Worm (Caenorhabditis elegans): ENCODE results near the gene add-2.

Gene add-2

ce11 chrV:11979673-11980561 lies 33.3 kb downstream of the add-2 start, which contains the start of gene snr-4 (continued):
- TF ChIP-seq lin-35 (GFP tag; optimal IDR thresholded peaks at IDR 0.05) (peak; percentile 85 to 90), nhr-85 (tag) (peak; percentile 98), sox-4 (tag; optimal IDR thresholded peaks at IDR 0.05) (peak; percentile 81), ceh-82 (tag; optimal IDR thresholded peaks at IDR 0.05) (peak; percentile 96 to 97 (median 96)), ets-5 (GFP tag; IDR thresholded peaks at IDR 0.05) (no peak), nhr-237 (tag; optimal IDR thresholded peaks at IDR 0.05) (peak; percentile 76), fkh-4 (tag; optimal IDR thresholded peaks at IDR 0.05; ENCODE audit: borderline replicate concordance) (peak; percentile 69), skn-1 (tag; optimal IDR thresholded peaks at IDR 0.05) (peak; percentile 80), ceh-8 (GFP tag; optimal IDR thresholded peaks at IDR 0.05) (peak; percentile 80), ztf-11 (tag; optimal IDR thresholded peaks at IDR 0.05) (peak in 1 of 2 experiments; percentile 91), swsn-7 (tag; optimal IDR thresholded peaks at IDR 0.05) (peak; percentile 97), nhr-19 (GFP tag; conservative IDR thresholded peaks at IDR 0.05) (peak; percentile 98), blmp-1 (tag; optimal IDR thresholded peaks at IDR 0.05) (no peak)

ce11 chrV:11978179-11978578 lies 35.0 kb downstream of the add-2 start, which contains the start of gene mif-2:
TSS of gene mif-2 (minus strand) at chrV:11978459.
- TF ChIP-seq ets-5 (GFP tag; IDR thresholded peaks at IDR 0.05) (no peak), nhr-76 (tag; optimal IDR thresholded peaks at IDR 0.05) (no peak), fkh-8 (tag; optimal IDR thresholded peaks at IDR 0.05) (no peak), unc-130 (tag; optimal IDR thresholded peaks at IDR 0.05) (no peak), irx-1 (tag; optimal IDR thresholded peaks at IDR 0.05) (no peak), elt-2 (tag; optimal IDR thresholded peaks at IDR 0.05) (no peak), swsn-7 (tag; optimal IDR thresholded peaks at IDR 0.05) (no peak), sup-37 (GFP tag; optimal IDR thresholded peaks at IDR 0.05) (no peak), nhr-28 (tag; optimal IDR thresholded peaks at IDR 0.05) (no peak), ceh-90 (tag; optimal IDR thresholded peaks at IDR 0.05) (no peak), grh-1 (GFP tag; IDR thresholded peaks at IDR 0.05) (0 out of 2 replicates have a peak, but pooled peaks have one; percentile 20), ama-1 (optimal IDR thresholded peaks at IDR 0.05) (peak; percentile 62), nhr-12 (tag; optimal IDR thresholded peaks at IDR 0.05) (no peak), ceh-88 (GFP tag; IDR thresholded peaks at IDR 0.05) (no peak), mab-9 (GFP tag; IDR thresholded peaks at IDR 0.05) (no peak), nhr-19 (GFP tag; conservative IDR thresholded peaks at IDR 0.05) (no peak), nhr-90 (tag; optimal IDR thresholded peaks at IDR 0.05; ENCODE audit: poor library complexity) (peak; percentile 9), xbp-1 (tag; optimal IDR thresholded peaks at IDR 0.05) (no peak), unc-86 (tag; optimal IDR thresholded peaks at IDR 0.05) (no peak), lin-35 (GFP tag; optimal IDR thresholded peaks at IDR 0.05) (peak in 1 of 2 experiments; percentile 21), elt-3 (tag; optimal IDR thresholded peaks at IDR 0.05) (peak in 1 of 6 experiments; percentile 63), lin-14 (GFP tag; optimal IDR thresholded peaks at IDR 0.05) (peak; percentile 20), ces-1 (GFP tag; optimal IDR thresholded peaks at IDR 0.05) (no peak), F16B12.6 (tag; optimal IDR thresholded peaks at IDR 0.05) (no peak), egl-27 (tag; optimal IDR thresholded peaks at IDR 0.05) (no peak), isw-1 (GFP tag; IDR thresholded peaks at IDR 0.05) (no peak), dpl-1 (GFP tag; optimal IDR thresholded peaks at IDR 0.05) (no peak), pax-3 (tag; optimal IDR thresholded peaks at IDR 0.05) (no peak), mef-2 (tag; optimal IDR thresholded peaks at IDR 0.05) (no peak), ceh-8 (GFP tag; optimal IDR thresholded peaks at IDR 0.05) (no peak), efl-1 (optimal IDR thresholded peaks at IDR 0.05) (peak in 1 of 2 experiments; percentile 6), efl-1 (GFP tag; optimal IDR thresholded peaks at IDR 0.05 in 1 of 2) (peak in 1 of 2 experiments; percentile 6), mep-1 (tag; optimal IDR thresholded peaks at IDR 0.05) (no peak)
